Fruit fly (Drosophila melanogaster) whole organism: ENCODE data around the gene CG31730.

Experiments used
- EcR ChIP-seq, 2 experiments: fragments of >200 bp; optimal IDR thresholded peaks; 2 replicates each; lab custom pipeline; 2017; ENCODE audit warnings: missing biosample characterization in 2 of 2, missing genetic modification characterization in 2 of 2, missing genetic modification reagents in 2 of 2
- pan ChIP-seq: fragments of >200 bp; optimal IDR thresholded peaks from 2 replicates; lab custom pipeline; 2017
- usp ChIP-seq: fragments of >200 bp; optimal IDR thresholded peaks from 2 replicates; lab custom pipeline; 2017; ENCODE audit warnings: missing biosample characterization, missing genetic modification characterization, mixed read lengths

- TF ChIP-seq usp (GFP tag; lab: Kevin White, UChicago) (no peak), EcR (GFP tag; optimal IDR thresholded peaks at IDR 0.05; lab: Kevin White, UChicago) (no peak), pan (lab: Kevin White, UChicago) (no peak)
These were observed 19.9 kb downstream of the CG31730 start, which contains the start of gene Jhbp13 for dm6 chr2L:13239689-13240088.
